Fruit fly (Drosophila melanogaster) whole organism, adult: ENCODE data around the gene CG14212.

ENCODE experiments used
- CG7045 ChIP-seq: fragments of 200-800 bp; sonication (Bioruptor generic); optimal IDR thresholded peaks from 2 replicates; lab custom pipeline; 2017; ENCODE audit warnings: missing biosample characterization, mild to moderate bottlenecking, missing genetic modification characterization
- bab1 ChIP-seq: fragments of 200-800 bp; sonication (Bioruptor generic); optimal IDR thresholded peaks from 3 replicates; lab custom pipeline; 2019; ENCODE audit warnings: missing biosample characterization, mild to moderate bottlenecking, missing genetic modification characterization, moderate library complexity
- cic ChIP-seq: fragments of 200-800 bp; sonication (Bioruptor generic); optimal IDR thresholded peaks from 2 replicates; lab custom pipeline; 2017; ENCODE audit warnings: missing biosample characterization, mild to moderate bottlenecking, missing genetic modification characterization, moderate library complexity
- cnc ChIP-seq, 2 experiments: fragments of >200 bp; optimal IDR thresholded peaks; 2 replicates each; lab custom pipeline; 2017
- kay ChIP-seq: fragments of 200-800 bp; sonication (Bioruptor generic); peaks from one replicate; lab custom pipeline; 2016; ENCODE audit warnings: missing biosample characterization, missing genetic modification characterization, borderline replicate concordance
- ovo ChIP-seq: fragments of 200-800 bp; sonication (Bioruptor generic); optimal IDR thresholded peaks from 2 replicates; lab custom pipeline; 2016; ENCODE audit warnings: missing biosample characterization, missing genetic modification characterization
- pad ChIP-seq: fragments of 200-800 bp; sonication (Bioruptor generic); optimal IDR thresholded peaks from 3 replicates; lab custom pipeline; 2017; ENCODE audit warnings: missing biosample characterization, missing genetic modification characterization, mild to moderate bottlenecking, moderate library complexity, missing genetic modification reagents
- tj ChIP-seq: fragments of 200-800 bp; sonication (Bioruptor generic); optimal IDR thresholded peaks from 3 replicates; lab custom pipeline; 2017; ENCODE audit warnings: missing biosample characterization, mild to moderate bottlenecking, missing genetic modification characterization, moderate library complexity

- TF ChIP-seq kay (GFP tag; lab: Kevin White, UChicago) (no peak), CG7045 (GFP tag; lab: Kevin White, UChicago) (no peak), cnc (optimal IDR thresholded peaks at IDR 0.05; lab: Kevin White, UChicago) (no peak), pad (GFP tag; lab: Kevin White, UChicago) (no peak), tj (GFP tag; lab: Kevin White, UChicago) (no peak), cic (GFP tag; lab: Kevin White, UChicago) (no peak), ovo (GFP tag; lab: Kevin White, UChicago) (no peak), bab1 (no peak)
These were observed 27.0 kb upstream of the CG14212 start for dm6 chrX:19598503-19598902.
